Worm (Caenorhabditis elegans) whole organism, young adult: ENCODE measurements around the gene F48G7.9.

Experiments used
- C17E4.6 ChIP-seq: fragments of 200-800 bp; sonication (Bioruptor generic); IDR thresholded peaks from 2 replicates; pipeline ENCODE4 v1.3.6; 2022; ENCODE audit warnings: missing genetic modification reagents, missing genetic modification characterization, missing compliant biosample characterization
- F39B2.1 ChIP-seq: fragments of 200-800 bp; sonication (Bioruptor generic); IDR thresholded peaks from 2 replicates; pipeline ENCODE4 v1.3.6; 2022; ENCODE audit warnings: missing genetic modification reagents, missing genetic modification characterization, missing compliant biosample characterization
- K11D2.4 ChIP-seq: fragments of 200-800 bp; sonication (Bioruptor generic); IDR thresholded peaks from 2 replicates; pipeline ENCODE4 v1.3.6; 2022; ENCODE audit warnings: missing genetic modification reagents, missing genetic modification characterization, missing compliant biosample characterization
- akir-1 ChIP-seq: fragments of 200-800 bp; sonication (Bioruptor generic); optimal IDR thresholded peaks from 2 replicates; lab custom pipeline; 2018; ENCODE audit warnings: mild to moderate bottlenecking, missing genetic modification characterization, moderate library complexity, missing compliant biosample characterization
- attf-3 ChIP-seq: fragments of 200-800 bp; sonication (Bioruptor generic); conservative IDR thresholded peaks from 2 replicates; pipeline ENCODE4 v1.3.6; 2022; ENCODE audit warnings: missing genetic modification reagents, missing genetic modification characterization, missing compliant biosample characterization
- ceh-100 ChIP-seq: fragments of 200-800 bp; sonication (Bioruptor generic); IDR thresholded peaks from 2 replicates; pipeline ENCODE4 v1.3.6; 2022; ENCODE audit warnings: missing genetic modification reagents, missing genetic modification characterization, missing compliant biosample characterization
- hlh-26 ChIP-seq: fragments of 200-800 bp; sonication (Bioruptor generic); conservative IDR thresholded peaks from 2 replicates; pipeline ENCODE4 v1.3.6; 2022; ENCODE audit warnings: missing genetic modification reagents, missing genetic modification characterization, missing compliant biosample characterization
- lin-35 ChIP-seq, 3 experiments: fragments of 150-350 bp in 2 of 3; sonication (generic microtip) in 1 of 3; optimal IDR thresholded peaks; 2 replicates each; lab custom pipeline; 2014 to 2018; ENCODE audit warnings: missing biosample characterization in 3 of 3, missing genetic modification characterization in 3 of 3, missing genetic modification reagents in 3 of 3
- nhr-27 ChIP-seq: fragments of 200-800 bp; sonication (Bioruptor generic); optimal IDR thresholded peaks from 2 replicates; lab custom pipeline; 2018; ENCODE audit warnings: mild to moderate bottlenecking, missing genetic modification characterization, moderate library complexity, missing compliant biosample characterization
- nhr-90 ChIP-seq: sonication (generic microtip); optimal IDR thresholded peaks from 2 replicates; lab custom pipeline; 2016; ENCODE audit warnings: missing genotype, mild to moderate bottlenecking, missing genetic modification characterization, missing compliant biosample characterization
- pha-4 ChIP-seq: fragments of 150-350 bp; sonication (generic microtip); optimal IDR thresholded peaks from 2 replicates; lab custom pipeline; 2014; ENCODE audit warnings: missing biosample characterization, missing genetic modification reagents, missing genetic modification characterization
- rpc-1 ChIP-seq, 2 experiments: fragments of 150-350 bp in 1 of 2; sonication (generic microtip) in 1 of 2; optimal IDR thresholded peaks; 2 replicates each; lab custom pipeline; 2014 to 2018; ENCODE audit warnings: missing biosample characterization in 1 of 2, missing genetic modification characterization in 1 of 2, missing genetic modification reagents in 1 of 2, missing genotype in 1 of 2
- unc-62 ChIP-seq: fragments of 150-350 bp; optimal IDR thresholded peaks from 2 replicates; lab custom pipeline; 2014; ENCODE audit warnings: missing biosample characterization, missing genetic modification reagents, missing genetic modification characterization
- xnd-1 ChIP-seq: sonication (generic microtip); optimal IDR thresholded peaks from 2 replicates; lab custom pipeline; 2016; ENCODE audit warnings: missing genotype, missing genetic modification reagents, missing genetic modification characterization, missing compliant biosample characterization

DNA sequence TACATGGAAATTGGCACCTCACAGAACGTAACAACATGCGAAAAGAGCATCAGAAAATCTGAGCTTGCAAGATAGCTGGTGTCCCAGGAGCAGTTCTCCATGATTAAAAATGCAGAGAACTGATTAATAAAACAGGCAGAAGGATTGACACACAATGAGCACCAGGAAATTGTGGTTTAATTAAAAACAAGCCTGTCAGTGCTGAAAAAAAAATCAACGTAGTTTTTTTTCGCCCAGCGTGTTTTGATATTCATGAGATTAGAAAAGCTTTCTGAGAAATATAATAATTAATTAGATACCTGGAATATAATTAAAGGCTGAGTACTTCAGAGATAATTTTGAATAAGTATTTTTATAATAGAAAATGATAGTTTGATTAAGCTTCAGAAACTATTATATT is 29.3 kb upstream of the F48G7.9 start, which contains the start of gene srh-246:
- no peak for TF ChIP-seq pha-4 (tag; lab: Kevin White, UChicago)
- TF ChIP-seq ceh-100 (GFP tag; lab: Robert Waterston, UW) = no peak
- no peak for TF ChIP-seq attf-3 (GFP tag; lab: Robert Waterston, UW)
- TF ChIP-seq unc-62 (GFP tag; lab: Kevin White, UChicago) = no peak
- TF ChIP-seq K11D2.4 (GFP tag; lab: Robert Waterston, UW) = no peak
- TF ChIP-seq rpc-1 (optimal IDR thresholded peaks at IDR 0.05; lab: Kevin White, UChicago) = no peak
- no peak for TF ChIP-seq rpc-1 (tag; optimal IDR thresholded peaks at IDR 0.05; lab: Kevin White, UChicago)
- no peak for TF ChIP-seq akir-1 (GFP tag; lab: Kevin White, UChicago)
- TF ChIP-seq xnd-1 (tag; lab: Kevin White, UChicago) = no peak
- no peak for TF ChIP-seq C17E4.6 (GFP tag; lab: Robert Waterston, UW)
- TF ChIP-seq nhr-90 = no peak
- TF ChIP-seq F39B2.1 (GFP tag; lab: Robert Waterston, UW) = no peak
- no peak for TF ChIP-seq nhr-27 (tag; lab: Kevin White, UChicago)
- no peak for TF ChIP-seq lin-35 (GFP tag; optimal IDR thresholded peaks at IDR 0.05; lab: Kevin White, UChicago)
- TF ChIP-seq hlh-26 (GFP tag; lab: Robert Waterston, UW) = no peak
